Worm (Caenorhabditis elegans) whole organism, young adult: Measurements from ENCODE around the gene har-1.

Experiments
- B0261.1 ChIP-seq: sonication (generic microtip); optimal IDR thresholded peaks from 2 replicates; lab custom pipeline; 2016; ENCODE audit warnings: mild to moderate bottlenecking, missing genetic modification characterization, moderate library complexity, missing compliant biosample characterization
- F22D6.2 ChIP-seq: sonication (generic microtip); optimal IDR thresholded peaks from 2 replicates; lab custom pipeline; 2016; ENCODE audit warnings: mild to moderate bottlenecking, missing genetic modification characterization, missing compliant biosample characterization
- F55B11.4 ChIP-seq: sonication (generic microtip); optimal IDR thresholded peaks from 2 replicates; lab custom pipeline; 2016; ENCODE audit warnings: missing compliant biosample characterization, missing genetic modification characterization, borderline replicate concordance; ENCODE audit not compliant: insufficient read depth
- Y56A3A.18 ChIP-seq: fragments of 200-800 bp; sonication (Bioruptor generic); IDR thresholded peaks from 2 replicates; pipeline ENCODE4 v1.3.6; 2022; ENCODE audit warnings: missing genetic modification reagents, missing genetic modification characterization, missing compliant biosample characterization
- ZK185.1 ChIP-seq: sonication (generic microtip); optimal IDR thresholded peaks from 2 replicates; lab custom pipeline; 2016; ENCODE audit warnings: mild to moderate bottlenecking, missing genetic modification characterization, missing compliant biosample characterization; ENCODE audit not compliant: poor library complexity, severe bottlenecking
- attf-6 ChIP-seq: fragments of 200-800 bp; sonication (Bioruptor generic); IDR thresholded peaks from 2 replicates; pipeline ENCODE4 v1.3.6; 2022; ENCODE audit warnings: missing genetic modification reagents, missing genetic modification characterization, missing compliant biosample characterization
- cebp-1 ChIP-seq, 2 experiments: fragments of 200-800 bp in 1 of 2; sonication (Bioruptor generic) in 1 of 2; sonication (generic microtip) in 1 of 2; IDR thresholded peaks in 1 of 2; optimal IDR thresholded peaks in 1 of 2; 2 replicates each; pipeline versions ENCODE4 v1.3.6 to Lab custom; 2017 to 2022; ENCODE audit warnings: missing compliant biosample characterization in 2 of 2, missing genetic modification characterization in 2 of 2, mild to moderate bottlenecking in 1 of 2, missing genetic modification reagents in 1 of 2, moderate library complexity in 1 of 2
- ceh-40 ChIP-seq: fragments of 200-800 bp; sonication (Bioruptor generic); IDR thresholded peaks from 2 replicates; pipeline ENCODE4 v1.3.6; 2022; ENCODE audit warnings: missing genetic modification characterization, missing compliant biosample characterization
- ceh-79 ChIP-seq: sonication (generic microtip); optimal IDR thresholded peaks from 2 replicates; lab custom pipeline; 2017; ENCODE audit warnings: mild to moderate bottlenecking, missing genetic modification characterization, missing compliant biosample characterization
- ekl-4 ChIP-seq: fragments of 200-800 bp; sonication (Bioruptor generic); IDR thresholded peaks from 2 replicates; pipeline ENCODE4 v1.3.6; 2022; ENCODE audit warnings: missing genetic modification reagents, missing genetic modification characterization, missing compliant biosample characterization
- fkh-3 ChIP-seq: sonication (generic microtip); optimal IDR thresholded peaks from 2 replicates; lab custom pipeline; 2016; ENCODE audit warnings: mild to moderate bottlenecking, missing genetic modification characterization, missing compliant biosample characterization
- hlh-12 ChIP-seq: sonication (generic microtip); optimal IDR thresholded peaks from 2 replicates; lab custom pipeline; 2016; ENCODE audit warnings: missing genetic modification characterization, missing compliant biosample characterization
- hmg-1.2 ChIP-seq: fragments of 200-800 bp; sonication (Bioruptor generic); IDR thresholded peaks from 2 replicates; pipeline ENCODE4 v1.3.6; 2022; ENCODE audit warnings: missing genetic modification reagents, missing genetic modification characterization, missing compliant biosample characterization
- hrde-1 ChIP-seq: sonication (generic microtip); optimal IDR thresholded peaks from 2 replicates; lab custom pipeline; 2016; ENCODE audit warnings: missing genetic modification characterization, mild to moderate bottlenecking, missing compliant biosample characterization, moderate library complexity, missing genotype, missing genetic modification reagents, borderline replicate concordance
- lag-1 ChIP-seq: fragments of 200-800 bp; sonication (Bioruptor generic); IDR thresholded peaks from 2 replicates; pipeline ENCODE4 v1.3.6; 2022; ENCODE audit warnings: missing genetic modification reagents, missing genetic modification characterization, missing compliant biosample characterization
- lin-35 ChIP-seq, 3 experiments: fragments of 150-350 bp in 2 of 3; sonication (generic microtip) in 1 of 3; optimal IDR thresholded peaks; 2 replicates each; lab custom pipeline; 2014 to 2018; ENCODE audit warnings: missing biosample characterization in 3 of 3, missing genetic modification characterization in 3 of 3, missing genetic modification reagents in 3 of 3
- lir-1 ChIP-seq: fragments of 200-800 bp; sonication (Bioruptor generic); conservative IDR thresholded peaks from 2 replicates; pipeline ENCODE4 v1.3.6; 2022; ENCODE audit warnings: missing genetic modification reagents, missing genetic modification characterization, missing compliant biosample characterization
- lsy-27 ChIP-seq: sonication (generic microtip); optimal IDR thresholded peaks from 2 replicates; lab custom pipeline; 2017; ENCODE audit warnings: missing genetic modification characterization, mild to moderate bottlenecking, missing compliant biosample characterization, antibody characterized with exemption, missing genotype, borderline replicate concordance; ENCODE audit not compliant: insufficient read depth
- madf-3 ChIP-seq: fragments of 200-800 bp; sonication (Bioruptor generic); IDR thresholded peaks from 2 replicates; pipeline ENCODE4 v1.3.6; 2022; ENCODE audit warnings: missing genetic modification reagents, missing genetic modification characterization, missing compliant biosample characterization
- madf-8 ChIP-seq: fragments of 200-800 bp; sonication (Bioruptor generic); conservative IDR thresholded peaks from 2 replicates; pipeline ENCODE4 v1.3.6; 2022; ENCODE audit warnings: missing genetic modification reagents, missing genetic modification characterization, missing compliant biosample characterization
- mel-28 ChIP-seq: sonication (generic microtip); optimal IDR thresholded peaks from 2 replicates; lab custom pipeline; 2016; ENCODE audit warnings: borderline replicate concordance, mild to moderate bottlenecking, missing genetic modification characterization, missing compliant biosample characterization
- mxl-1 ChIP-seq: sonication (generic microtip); optimal IDR thresholded peaks from 2 replicates; lab custom pipeline; 2016; ENCODE audit warnings: missing genetic modification characterization, missing compliant biosample characterization
- nhr-120 ChIP-seq: fragments of 200-800 bp; sonication (Bioruptor generic); IDR thresholded peaks from 2 replicates; pipeline ENCODE4 v1.3.6; 2022; ENCODE audit warnings: missing genetic modification characterization, missing compliant biosample characterization
- nhr-80 ChIP-seq: sonication (generic microtip); optimal IDR thresholded peaks from 2 replicates; lab custom pipeline; 2016; ENCODE audit warnings: missing genetic modification characterization, missing compliant biosample characterization
- pbrm-1 ChIP-seq: fragments of 200-800 bp; sonication (Bioruptor generic); IDR thresholded peaks from 2 replicates; pipeline ENCODE4 v1.3.6; 2022; ENCODE audit warnings: missing genetic modification reagents, missing genetic modification characterization, missing compliant biosample characterization
- repo-1 ChIP-seq: sonication (generic microtip); optimal IDR thresholded peaks from 2 replicates; lab custom pipeline; 2017; ENCODE audit warnings: mild to moderate bottlenecking, missing genetic modification characterization, missing compliant biosample characterization
- snpc-3.4 ChIP-seq: sonication (generic microtip); optimal IDR thresholded peaks from 2 replicates; lab custom pipeline; 2017; ENCODE audit warnings: missing genetic modification characterization, mild to moderate bottlenecking, missing compliant biosample characterization, antibody characterized with exemption, moderate library complexity, missing genotype, missing genetic modification reagents
- somi-1 ChIP-seq: fragments of 200-800 bp; sonication (Bioruptor generic); optimal IDR thresholded peaks from 2 replicates; lab custom pipeline; 2018; ENCODE audit warnings: mild to moderate bottlenecking, missing genetic modification characterization, missing compliant biosample characterization
- tbp1 ChIP-seq: fragments of 200-800 bp; sonication (Bioruptor generic); optimal IDR thresholded peaks from 2 replicates; lab custom pipeline; 2018; ENCODE audit warnings: mild to moderate bottlenecking, missing genetic modification characterization, missing compliant biosample characterization
- unc-62 ChIP-seq: fragments of 150-350 bp; optimal IDR thresholded peaks from 2 replicates; lab custom pipeline; 2014; ENCODE audit warnings: missing biosample characterization, missing genetic modification reagents, missing genetic modification characterization

har-1 gene

ce11 chrIII:4103171-4103570 lies 48.7 kb upstream of the har-1 start:
- no peak for TF ChIP-seq madf-8
- TF ChIP-seq nhr-80 = no peak
- TF ChIP-seq F22D6.2 (tag; lab: Kevin White, UChicago) = no peak
- TF ChIP-seq nhr-120 (GFP tag; lab: Robert Waterston, UW) = no peak
- TF ChIP-seq cebp-1 (GFP tag; IDR thresholded peaks at IDR 0.05; lab: Robert Waterston, UW) = no peak
- no peak for TF ChIP-seq cebp-1 (tag; optimal IDR thresholded peaks at IDR 0.05; lab: Kevin White, UChicago)
- no peak for TF ChIP-seq mxl-1

- TF ChIP-seq tbp1 = no peak
- no peak for TF ChIP-seq ekl-4 (GFP tag; lab: Robert Waterston, UW)
- TF ChIP-seq somi-1 (GFP tag; lab: Kevin White, UChicago) = no peak
- no peak for TF ChIP-seq mel-28 (tag; lab: Kevin White, UChicago)
- TF ChIP-seq lsy-27 (tag; lab: Kevin White, UChicago) = no peak
Observed at ce11 chrIII:4106611-4107010, 45.2 kb upstream of the har-1 start.

- TF ChIP-seq mel-28 (tag; lab: Kevin White, UChicago) (no peak), unc-62 (no peak), madf-3 (no peak), F55B11.4 (tag; lab: Kevin White, UChicago) (no peak), pbrm-1 (GFP tag; lab: Robert Waterston, UW) (no peak), attf-6 (GFP tag; lab: Robert Waterston, UW) (no peak), lag-1 (GFP tag; lab: Robert Waterston, UW) (no peak), B0261.1 (tag; lab: Kevin White, UChicago) (no peak), fkh-3 (tag; lab: Kevin White, UChicago) (no peak), F22D6.2 (tag; lab: Kevin White, UChicago) (no peak), hlh-12 (tag; lab: Kevin White, UChicago) (no peak), nhr-80 (no peak), lir-1 (GFP tag; lab: Robert Waterston, UW) (no peak), ceh-40 (GFP tag; lab: Robert Waterston, UW) (no peak), ceh-79 (tag; lab: Kevin White, UChicago) (no peak), snpc-3.4 (tag; lab: Kevin White, UChicago) (no peak), lin-35 (GFP tag; optimal IDR thresholded peaks at IDR 0.05; lab: Kevin White, UChicago) (no peak)
Observed at ce11 chrIII:4107227-4107626, 44.6 kb upstream of the har-1 start.

ce11 chrIII:4107929-4108520 lies 43.8 kb upstream of the har-1 start:
- no peak for TF ChIP-seq Y56A3A.18 (GFP tag; lab: Robert Waterston, UW)

ce11 chrIII:4113594-4113993 lies 38.3 kb upstream of the har-1 start:
- no peak for TF ChIP-seq madf-8
- TF ChIP-seq ZK185.1 (tag; lab: Kevin White, UChicago) = no peak
- TF ChIP-seq lsy-27 (tag; lab: Kevin White, UChicago) = no peak
- no peak for TF ChIP-seq repo-1
- TF ChIP-seq hrde-1 (tag; lab: Kevin White, UChicago) = no peak
- peak; percentile 37; the same call in 1 of the 2 replicates for TF ChIP-seq hmg-1.2 (GFP tag; lab: Robert Waterston, UW)
